Worm (Caenorhabditis elegans): ENCODE measurements around the gene algn-9.

- TF ChIP-seq ztf-4 (tag; optimal IDR thresholded peaks at IDR 0.05) (no peak), ceh-8 (GFP tag; optimal IDR thresholded peaks at IDR 0.05) (no peak), nhr-71 (tag; optimal IDR thresholded peaks at IDR 0.05) (no peak)
Observed at ce11 chrII:10630944-10631343, 46.8 kb downstream of the algn-9 start.

All from whole organism, L1 larva.